Worm (Caenorhabditis elegans) whole organism, late embryonic: Measurements from ENCODE around the gene F58F9.3.

Source experiments
- C08G9.2 ChIP-seq: sonication (generic microtip); optimal IDR thresholded peaks from 2 replicates; lab custom pipeline; 2016; ENCODE audit warnings: mild to moderate bottlenecking, missing genetic modification characterization, moderate library complexity, missing compliant biosample characterization
- C38D4.7 ChIP-seq: fragments of 200-800 bp; sonication (Bioruptor generic); optimal IDR thresholded peaks from 2 replicates; lab custom pipeline; 2018; ENCODE audit warnings: mild to moderate bottlenecking, missing genetic modification characterization, moderate library complexity, missing compliant biosample characterization
- F13H6.1 ChIP-seq: sonication (generic microtip); optimal IDR thresholded peaks from 2 replicates; lab custom pipeline; 2016; ENCODE audit warnings: missing genetic modification characterization, missing compliant biosample characterization
- K02D7.2 ChIP-seq: sonication (generic microtip); optimal IDR thresholded peaks from 2 replicates; lab custom pipeline; 2017; ENCODE audit warnings: mild to moderate bottlenecking, missing genetic modification characterization, missing compliant biosample characterization
- K09A11.1 ChIP-seq: sonication (generic microtip); optimal IDR thresholded peaks from 2 replicates; lab custom pipeline; 2017; ENCODE audit warnings: antibody characterized with exemption, mild to moderate bottlenecking, missing genetic modification characterization, missing compliant biosample characterization; ENCODE audit not compliant: insufficient read depth
- T23F11.4 ChIP-seq: fragments of 200-800 bp; sonication (Bioruptor generic); optimal IDR thresholded peaks from 2 replicates; lab custom pipeline; 2018; ENCODE audit warnings: mild to moderate bottlenecking, missing genetic modification characterization, missing compliant biosample characterization
- Y22D7AL.16 ChIP-seq: sonication (generic microtip); optimal IDR thresholded peaks from 2 replicates; lab custom pipeline; 2016; ENCODE audit warnings: missing genetic modification characterization, missing compliant biosample characterization
- ceh-14 ChIP-seq: sonication (generic microtip); optimal IDR thresholded peaks from 2 replicates; lab custom pipeline; 2016; ENCODE audit warnings: missing genotype, missing genetic modification characterization, missing compliant biosample characterization
- ceh-18 ChIP-seq: sonication (generic microtip); optimal IDR thresholded peaks from 2 replicates; lab custom pipeline; 2016; ENCODE audit warnings: missing genetic modification characterization, missing compliant biosample characterization
- ceh-19 ChIP-seq: fragments of 200-800 bp; sonication (Bioruptor generic); optimal IDR thresholded peaks from 2 replicates; lab custom pipeline; 2018; ENCODE audit warnings: mild to moderate bottlenecking, missing genetic modification characterization, missing compliant biosample characterization
- ceh-24 ChIP-seq: sonication (generic microtip); optimal IDR thresholded peaks from 2 replicates; lab custom pipeline; 2016; ENCODE audit warnings: mild to moderate bottlenecking, missing genetic modification characterization, missing compliant biosample characterization
- ceh-30 ChIP-seq: fragments of 150-350 bp; optimal IDR thresholded peaks from 2 replicates; lab custom pipeline; 2014; ENCODE audit warnings: missing biosample characterization, missing genetic modification characterization
- ceh-31 ChIP-seq: sonication (generic microtip); optimal IDR thresholded peaks from 2 replicates; lab custom pipeline; 2016; ENCODE audit warnings: missing genetic modification characterization, missing compliant biosample characterization
- ceh-45 ChIP-seq: fragments of 200-800 bp; sonication (Bioruptor generic); IDR thresholded peaks from 2 replicates; pipeline ENCODE4 v1.3.6; 2022; ENCODE audit warnings: missing genetic modification reagents, missing genetic modification characterization, missing compliant biosample characterization
- ceh-6 ChIP-seq: fragments of 200-800 bp; sonication (Bioruptor generic); optimal IDR thresholded peaks from 2 replicates; lab custom pipeline; 2018; ENCODE audit warnings: mild to moderate bottlenecking, missing genetic modification characterization, missing compliant biosample characterization
- ceh-9 ChIP-seq: sonication (generic microtip); optimal IDR thresholded peaks from 2 replicates; lab custom pipeline; 2016; ENCODE audit warnings: mild to moderate bottlenecking, missing genetic modification characterization, inconsistent platforms, missing compliant biosample characterization
- che-1 ChIP-seq: sonication (generic microtip); optimal IDR thresholded peaks from 2 replicates; lab custom pipeline; 2016; ENCODE audit warnings: mild to moderate bottlenecking, missing genetic modification characterization, missing compliant biosample characterization
- elt-2 ChIP-seq: sonication (generic microtip); optimal IDR thresholded peaks from 2 replicates; lab custom pipeline; 2016; ENCODE audit warnings: missing genetic modification reagents, missing genetic modification characterization, missing compliant biosample characterization
- ets-4 ChIP-seq: sonication (generic microtip); optimal IDR thresholded peaks from 2 replicates; lab custom pipeline; 2016; ENCODE audit warnings: missing genetic modification characterization, missing compliant biosample characterization
- fkh-10 ChIP-seq: fragments of 150-350 bp; optimal IDR thresholded peaks from 2 replicates; lab custom pipeline; 2014; ENCODE audit warnings: missing biosample characterization, missing genetic modification reagents, missing genetic modification characterization
- fkh-6 ChIP-seq: sonication (generic microtip); optimal IDR thresholded peaks from 2 replicates; lab custom pipeline; 2016; ENCODE audit warnings: missing genetic modification characterization, missing compliant biosample characterization
- gmeb-2 ChIP-seq: sonication (generic microtip); optimal IDR thresholded peaks from 2 replicates; lab custom pipeline; 2016; ENCODE audit warnings: missing genetic modification characterization, inconsistent platforms, missing compliant biosample characterization
- hlh-13 ChIP-seq: fragments of 200-800 bp; sonication (Bioruptor generic); optimal IDR thresholded peaks from 2 replicates; lab custom pipeline; 2018; ENCODE audit warnings: mild to moderate bottlenecking, missing genetic modification characterization, missing compliant biosample characterization
- hlh-15 ChIP-seq: sonication (generic microtip); optimal IDR thresholded peaks from 2 replicates; lab custom pipeline; 2016; ENCODE audit warnings: missing genetic modification characterization, missing compliant biosample characterization
- hlh-8 ChIP-seq: sonication (generic microtip); optimal IDR thresholded peaks from 2 replicates; lab custom pipeline; 2016; ENCODE audit warnings: missing genotype, missing genetic modification characterization, missing compliant biosample characterization
- lim-6 ChIP-seq: sonication (generic microtip); optimal IDR thresholded peaks from 2 replicates; lab custom pipeline; 2016; ENCODE audit warnings: missing genetic modification characterization, missing compliant biosample characterization
- lin-11 ChIP-seq: fragments of 200-800 bp; sonication (Bioruptor generic); optimal IDR thresholded peaks from 2 replicates; lab custom pipeline; 2018; ENCODE audit warnings: mild to moderate bottlenecking, missing genetic modification characterization, missing compliant biosample characterization
- madf-2 ChIP-seq: sonication (generic microtip); optimal IDR thresholded peaks from 2 replicates; lab custom pipeline; 2017; ENCODE audit warnings: missing genetic modification characterization, missing compliant biosample characterization
- nhr-11 ChIP-seq: fragments of 150-350 bp; optimal IDR thresholded peaks from 2 replicates; lab custom pipeline; 2014; ENCODE audit warnings: missing biosample characterization, missing genetic modification characterization
- nhr-232 ChIP-seq: sonication (generic microtip); optimal IDR thresholded peaks from 2 replicates; lab custom pipeline; 2016; ENCODE audit warnings: missing genetic modification characterization, missing compliant biosample characterization
- npax-4 ChIP-seq: sonication (generic microtip); optimal IDR thresholded peaks from 2 replicates; lab custom pipeline; 2016; ENCODE audit warnings: missing genetic modification characterization, missing compliant biosample characterization
- odd-2 ChIP-seq: sonication (generic microtip); optimal IDR thresholded peaks from 2 replicates; lab custom pipeline; 2017; ENCODE audit warnings: antibody characterized with exemption, mild to moderate bottlenecking, missing genetic modification characterization, missing compliant biosample characterization
- pat-9 ChIP-seq: fragments of 200-800 bp; sonication (Bioruptor generic); optimal IDR thresholded peaks from 2 replicates; lab custom pipeline; 2018; ENCODE audit warnings: mild to moderate bottlenecking, missing genetic modification characterization, moderate library complexity, missing compliant biosample characterization
- pha-4 ChIP-seq: fragments of 150-350 bp; optimal IDR thresholded peaks from 2 replicates; lab custom pipeline; 2018; ENCODE audit warnings: missing biosample characterization, missing genetic modification reagents, missing genetic modification characterization
- ref-2 ChIP-seq: sonication (generic microtip); optimal IDR thresholded peaks from 2 replicates; lab custom pipeline; 2016; ENCODE audit warnings: missing genetic modification characterization, missing compliant biosample characterization
- rnt-1 ChIP-seq: sonication (generic microtip); optimal IDR thresholded peaks from 2 replicates; lab custom pipeline; 2016; ENCODE audit warnings: missing genetic modification characterization, missing compliant biosample characterization
- sox-2 ChIP-seq: fragments of 200-800 bp; sonication (Bioruptor generic); IDR thresholded peaks from 2 replicates; pipeline ENCODE4 v1.3.6; 2022; ENCODE audit warnings: missing genetic modification reagents, missing genetic modification characterization, missing compliant biosample characterization
- sox-4 ChIP-seq: sonication (generic microtip); optimal IDR thresholded peaks from 2 replicates; lab custom pipeline; 2017; ENCODE audit warnings: mild to moderate bottlenecking, missing genetic modification characterization, inconsistent platforms, missing compliant biosample characterization
- tbx-7 ChIP-seq: sonication (generic microtip); optimal IDR thresholded peaks from 2 replicates; lab custom pipeline; 2016; ENCODE audit warnings: missing genotype, missing genetic modification characterization, missing compliant biosample characterization
- unc-55 ChIP-seq: sonication (generic microtip); optimal IDR thresholded peaks from 2 replicates; lab custom pipeline; 2017; ENCODE audit warnings: missing biosample characterization, missing genetic modification reagents, missing genetic modification characterization
- zip-5 ChIP-seq: sonication (generic microtip); optimal IDR thresholded peaks from 2 replicates; lab custom pipeline; 2016; ENCODE audit warnings: missing genetic modification characterization, missing compliant biosample characterization
- ztf-16 ChIP-seq: sonication (generic microtip); optimal IDR thresholded peaks from 2 replicates; lab custom pipeline; 2017; ENCODE audit warnings: missing genetic modification characterization, missing compliant biosample characterization

Gene F58F9.3

DNA sequence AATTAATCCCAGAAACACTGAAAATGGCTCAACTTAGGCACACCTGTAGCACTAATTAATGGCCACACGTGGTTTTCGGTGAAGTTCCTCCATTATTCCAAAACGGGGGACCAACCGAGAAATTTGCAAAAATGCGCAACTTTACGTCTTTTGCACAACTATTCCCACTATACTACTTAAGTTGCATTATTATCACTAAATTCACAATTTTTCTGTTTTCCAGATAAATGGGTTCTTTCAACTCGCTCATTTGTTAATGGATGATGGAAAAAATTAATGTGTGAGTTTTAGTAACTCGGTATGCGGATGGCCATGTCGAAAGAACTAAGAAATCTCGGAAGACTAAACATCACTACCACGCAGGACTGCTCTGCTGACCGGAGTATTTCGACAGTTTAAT, 21.6 kb downstream of the F58F9.3 start, which contains the start of gene T13A10.64:
T13A10.64 (plus strand) TSS at position 301 of the 400 bp plus-strand sequence.
- TF ChIP-seq madf-2 (tag; lab: Kevin White, UChicago) (no peak), ceh-31 (tag; lab: Kevin White, UChicago) (no peak), ceh-19 (GFP tag; lab: Kevin White, UChicago) (no peak), sox-4 (tag; lab: Kevin White, UChicago) (no peak), Y22D7AL.16 (no peak), elt-2 (tag; lab: Kevin White, UChicago) (no peak), nhr-232 (no peak), rnt-1 (tag; lab: Kevin White, UChicago) (no peak), lin-11 (no peak), K02D7.2 (no peak), ceh-30 (no peak), npax-4 (tag; lab: Kevin White, UChicago) (no peak), ref-2 (tag; lab: Kevin White, UChicago) (no peak), T23F11.4 (GFP tag; lab: Kevin White, UChicago) (no peak), fkh-6 (tag; lab: Kevin White, UChicago) (no peak)

DNA sequence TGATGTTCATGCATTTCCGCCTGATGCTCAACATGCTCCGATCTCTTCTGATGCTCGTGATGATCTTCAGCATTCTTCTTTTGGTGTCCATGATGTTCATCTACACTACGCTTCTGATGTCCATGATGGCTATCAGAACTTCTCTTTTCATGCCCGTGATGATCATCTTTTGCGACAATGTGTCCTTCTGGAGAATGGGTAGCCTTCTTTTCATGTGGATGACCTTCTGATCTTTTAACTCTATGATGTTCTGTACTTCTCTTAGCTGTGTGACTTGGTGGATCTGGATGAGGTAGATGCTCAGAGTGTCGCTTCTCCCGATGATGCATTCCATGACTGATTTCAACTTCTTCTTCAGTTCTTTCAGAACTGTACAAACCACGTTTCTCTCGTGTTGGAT, 25.9 kb downstream of the F58F9.3 start:
- no peak for TF ChIP-seq lim-6 (tag; lab: Kevin White, UChicago)
- TF ChIP-seq zip-5, result no peak
- TF ChIP-seq ref-2 (tag; lab: Kevin White, UChicago), result no peak
- no peak for TF ChIP-seq K02D7.2
- no peak for TF ChIP-seq pat-9 (tag; lab: Kevin White, UChicago)
- TF ChIP-seq ets-4 (tag; lab: Kevin White, UChicago), result no peak
- no peak for TF ChIP-seq ceh-18 (tag; lab: Kevin White, UChicago)
- no peak for TF ChIP-seq gmeb-2 (tag; lab: Kevin White, UChicago)
- no peak for TF ChIP-seq C08G9.2
- TF ChIP-seq sox-2, result no peak
- TF ChIP-seq fkh-10 (GFP tag; lab: Kevin White, UChicago), result no peak
- no peak for TF ChIP-seq unc-55 (GFP tag; lab: Kevin White, UChicago)
- TF ChIP-seq ceh-14 (tag; lab: Kevin White, UChicago), result no peak
- TF ChIP-seq nhr-11, result no peak
- no peak for TF ChIP-seq lin-11
- no peak for TF ChIP-seq ceh-45 (GFP tag; lab: Robert Waterston, UW)
- no peak for TF ChIP-seq nhr-232
- no peak for TF ChIP-seq rnt-1 (tag; lab: Kevin White, UChicago)
- TF ChIP-seq pha-4 (tag; lab: Kevin White, UChicago), result no peak
- TF ChIP-seq fkh-6 (tag; lab: Kevin White, UChicago), result no peak

- TF ChIP-seq hlh-15 (tag; lab: Kevin White, UChicago), result no peak
- TF ChIP-seq C38D4.7 (GFP tag; lab: Kevin White, UChicago), result no peak
- no peak for TF ChIP-seq F13H6.1 (tag; lab: Kevin White, UChicago)
- no peak for TF ChIP-seq ceh-24 (tag; lab: Kevin White, UChicago)
- TF ChIP-seq hlh-8 (tag; lab: Kevin White, UChicago), result no peak
- no peak for TF ChIP-seq hlh-13
- TF ChIP-seq odd-2 (tag; lab: Kevin White, UChicago), result no peak
- no peak for TF ChIP-seq tbx-7 (tag; lab: Kevin White, UChicago)
- TF ChIP-seq rnt-1 (tag; lab: Kevin White, UChicago), result no peak
- no peak for TF ChIP-seq ceh-14 (tag; lab: Kevin White, UChicago)
- TF ChIP-seq che-1 (tag; lab: Kevin White, UChicago), result no peak
- no peak for TF ChIP-seq Y22D7AL.16
- TF ChIP-seq, all 69 proteins: peak for 0
These were observed 26.7 kb downstream of the F58F9.3 start, which contains the start of gene nlp-16 for ce11 chrIV:6259732-6260131. nlp-16 (minus strand) TSS chrIV:6259832.

DNA sequence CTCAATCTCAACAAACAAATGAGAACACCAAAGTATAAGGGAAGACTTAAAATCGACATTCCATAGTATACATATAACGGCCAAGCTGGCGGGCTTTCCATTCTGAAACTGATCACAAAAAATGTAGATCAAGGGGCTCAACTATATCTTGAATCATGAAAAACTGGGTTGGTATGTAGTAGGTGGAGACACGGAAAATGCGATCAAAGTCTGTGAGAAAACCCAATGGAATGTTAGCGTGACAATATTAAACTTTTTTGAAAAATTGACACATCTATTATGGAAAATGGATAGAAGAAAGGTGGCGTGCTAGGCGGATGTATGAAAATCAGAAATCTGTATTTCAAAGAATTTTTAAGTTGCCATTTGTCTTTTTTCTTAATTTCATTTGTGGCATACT, 30.2 kb downstream of the F58F9.3 start, which contains the start of gene srv-28:
srv-28 (minus strand) TSS at position 101 of the 400 bp plus-strand sequence.
- no peak for TF ChIP-seq ceh-9 (tag; lab: Kevin White, UChicago)
- no peak for TF ChIP-seq hlh-8 (tag; lab: Kevin White, UChicago)
- no peak for TF ChIP-seq ztf-16 (tag; lab: Kevin White, UChicago)
- no peak for TF ChIP-seq odd-2 (tag; lab: Kevin White, UChicago)
- TF ChIP-seq ceh-6 (GFP tag; lab: Kevin White, UChicago), result no peak
- TF ChIP-seq madf-2 (tag; lab: Kevin White, UChicago), result no peak
- no peak for TF ChIP-seq K09A11.1 (tag; lab: Kevin White, UChicago)
- TF ChIP-seq ceh-31 (tag; lab: Kevin White, UChicago), result no peak
